Worm (Caenorhabditis elegans) whole organism, early embryonic: Measurements from ENCODE around the gene aly-3.

ENCODE experiments used
- B0310.2 ChIP-seq: sonication (generic microtip); optimal IDR thresholded peaks from 2 replicates; lab custom pipeline; 2016; ENCODE audit warnings: mild to moderate bottlenecking, missing genetic modification characterization, missing compliant biosample characterization
- F13C5.2 ChIP-seq: sonication (generic microtip); optimal IDR thresholded peaks from 2 replicates; lab custom pipeline; 2017; ENCODE audit warnings: mild to moderate bottlenecking, missing genetic modification characterization, inconsistent platforms, missing compliant biosample characterization
- aly-1 ChIP-seq: sonication (generic microtip); optimal IDR thresholded peaks from 2 replicates; lab custom pipeline; 2016; ENCODE audit warnings: missing genetic modification characterization, missing compliant biosample characterization
- ama-1 ChIP-seq: fragments of 150-350 bp; optimal IDR thresholded peaks from 2 replicates; lab custom pipeline; 2014
- ceh-13 ChIP-seq: fragments of 200-800 bp; sonication (Bioruptor generic); optimal IDR thresholded peaks from 2 replicates; lab custom pipeline; 2018; ENCODE audit warnings: mild to moderate bottlenecking, missing genetic modification characterization, missing compliant biosample characterization
- ceh-36 ChIP-seq: sonication (generic microtip); optimal IDR thresholded peaks from 2 replicates; lab custom pipeline; 2016; ENCODE audit warnings: missing genetic modification characterization, inconsistent platforms, missing compliant biosample characterization
- ets-7 ChIP-seq: sonication (generic microtip); optimal IDR thresholded peaks from 2 replicates; lab custom pipeline; 2016; ENCODE audit warnings: missing genotype, missing genetic modification characterization, missing compliant biosample characterization
- flt-1 ChIP-seq: fragments of 200-800 bp; sonication (Bioruptor generic); IDR thresholded peaks from 2 replicates; pipeline ENCODE4 v1.3.6; 2022; ENCODE audit warnings: missing genetic modification characterization, missing compliant biosample characterization
- hmbx-1 ChIP-seq: sonication (generic microtip); optimal IDR thresholded peaks from 2 replicates; lab custom pipeline; 2016; ENCODE audit warnings: mild to moderate bottlenecking, missing genetic modification characterization, missing compliant biosample characterization
- hmg-4 ChIP-seq: fragments of 200-800 bp; sonication (Bioruptor generic); optimal IDR thresholded peaks from 2 replicates; lab custom pipeline; 2018; ENCODE audit warnings: mild to moderate bottlenecking, missing genetic modification characterization, missing compliant biosample characterization
- hnd-1 ChIP-seq: sonication (generic microtip); optimal IDR thresholded peaks from 2 replicates; lab custom pipeline; 2016; ENCODE audit warnings: missing genetic modification characterization, missing compliant biosample characterization
- pes-1 ChIP-seq: fragments of 200-800 bp; sonication (Bioruptor generic); IDR thresholded peaks from 2 replicates; pipeline ENCODE4 v1.3.6; 2022; ENCODE audit warnings: missing genetic modification reagents, missing genetic modification characterization, missing compliant biosample characterization
- scrt-1 ChIP-seq: fragments of 200-800 bp; sonication (Bioruptor generic); IDR thresholded peaks from 2 replicates; pipeline ENCODE4 v1.3.6; 2022; ENCODE audit warnings: missing genetic modification characterization, missing compliant biosample characterization
- sea-1 ChIP-seq: fragments of 200-800 bp; sonication (Bioruptor generic); conservative IDR thresholded peaks from 2 replicates; pipeline ENCODE4 v1.3.6; 2022; ENCODE audit warnings: missing genetic modification characterization, missing compliant biosample characterization
- tbx-11 ChIP-seq: fragments of 200-800 bp; sonication (Bioruptor generic); IDR thresholded peaks from 2 replicates; pipeline ENCODE4 v1.3.6; 2022; ENCODE audit warnings: missing genetic modification characterization, missing compliant biosample characterization
- tbx-37 ChIP-seq: fragments of 200-800 bp; sonication (Bioruptor generic); conservative IDR thresholded peaks from 2 replicates; pipeline ENCODE4 v1.3.6; 2022; ENCODE audit warnings: missing genetic modification reagents, missing genetic modification characterization, missing compliant biosample characterization
- tra-4 ChIP-seq: sonication (generic microtip); optimal IDR thresholded peaks from 2 replicates; lab custom pipeline; 2017; ENCODE audit warnings: missing genetic modification characterization, missing compliant biosample characterization

Gene aly-3

ce11 chrIV:12084587-12084986, 38.5 kb upstream of the aly-3 start:
- TF ChIP-seq tra-4 (no peak), scrt-1 (GFP tag; lab: Robert Waterston, UW) (no peak), ama-1 (lab: Kevin White, UChicago) (peak; percentile 5), hnd-1 (tag; lab: Kevin White, UChicago) (no peak)

ce11 chrIV:12085120-12085519, 38.0 kb upstream of the aly-3 start, which contains the start of gene rbm-34:
rbm-34 (plus strand) TSS chrIV:12085420.
- TF ChIP-seq tra-4 (no peak), flt-1 (GFP tag; lab: Robert Waterston, UW) (no peak), B0310.2 (tag; lab: Kevin White, UChicago) (no peak), tbx-11 (GFP tag; lab: Robert Waterston, UW) (no peak), ama-1 (lab: Kevin White, UChicago) (no peak)

- TF ChIP-seq hmg-4 (GFP tag; lab: Kevin White, UChicago), result peak; percentile 74
- TF ChIP-seq aly-1 (tag; lab: Kevin White, UChicago), result peak; percentile 85
- TF ChIP-seq ceh-13 (GFP tag; lab: Kevin White, UChicago), result peak; percentile 55
- TF ChIP-seq ets-7 (tag; lab: Kevin White, UChicago), result peak; percentile 6
- TF ChIP-seq ama-1 (lab: Kevin White, UChicago), result no peak
- peak; percentile 76 for TF ChIP-seq sea-1 (GFP tag; lab: Robert Waterston, UW)
- peak; percentile 84 for TF ChIP-seq scrt-1 (GFP tag; lab: Robert Waterston, UW)
- peak; percentile 29 for TF ChIP-seq hmbx-1 (tag; lab: Kevin White, UChicago)
- peak; percentile 67 for TF ChIP-seq tra-4
- TF ChIP-seq B0310.2 (tag; lab: Kevin White, UChicago), result peak; percentile 61
- peak; percentile 12 for TF ChIP-seq hnd-1 (tag; lab: Kevin White, UChicago)
- peak; percentile 66 for TF ChIP-seq tbx-11 (GFP tag; lab: Robert Waterston, UW)
- TF ChIP-seq flt-1 (GFP tag; lab: Robert Waterston, UW), result peak; percentile 66; the same call in 1 of the 2 replicates
- 0 out of 2 replicates have a peak, but pooled peaks have one; percentile 25 for TF ChIP-seq tbx-37 (GFP tag; lab: Robert Waterston, UW)
- peak; percentile 68 for TF ChIP-seq F13C5.2 (tag; lab: Kevin White, UChicago)
- peak; percentile 86 for TF ChIP-seq pes-1 (GFP tag; lab: Robert Waterston, UW)
- peak; percentile 68 for TF ChIP-seq ceh-36
Observed at ce11 chrIV:12086498-12086897, 36.6 kb upstream of the aly-3 start.

ce11 chrIV:12088898-12089297, 34.2 kb upstream of the aly-3 start:
- TF ChIP-seq ama-1 (lab: Kevin White, UChicago) (peak; percentile 39), hmg-4 (GFP tag; lab: Kevin White, UChicago) (no peak)

- TF ChIP-seq hmbx-1 (tag; lab: Kevin White, UChicago), result no peak
- TF ChIP-seq hmg-4 (GFP tag; lab: Kevin White, UChicago), result no peak
- no peak for TF ChIP-seq ets-7 (tag; lab: Kevin White, UChicago)
- no peak for TF ChIP-seq ceh-13 (GFP tag; lab: Kevin White, UChicago)
- TF ChIP-seq pes-1 (GFP tag; lab: Robert Waterston, UW), result no peak
- no peak for TF ChIP-seq hnd-1 (tag; lab: Kevin White, UChicago)
- no peak for TF ChIP-seq tbx-11 (GFP tag; lab: Robert Waterston, UW)
- no peak for TF ChIP-seq scrt-1 (GFP tag; lab: Robert Waterston, UW)
- TF ChIP-seq ama-1 (lab: Kevin White, UChicago), result no peak
- no peak for TF ChIP-seq flt-1 (GFP tag; lab: Robert Waterston, UW)
- TF ChIP-seq ceh-36, result no peak
- no peak for TF ChIP-seq tbx-37 (GFP tag; lab: Robert Waterston, UW)
- no peak for TF ChIP-seq tra-4
Observed at ce11 chrIV:12089551-12089950, 33.5 kb upstream of the aly-3 start, which contains the start of gene F11A10.6. F11A10.6 (minus strand) TSS chrIV:12089651.

ce11 chrIV:12092113-12092512, 31.0 kb upstream of the aly-3 start, which contains the start of gene mig-32:
mig-32 (minus strand) TSS chrIV:12092213.
- TF ChIP-seq tbx-11 (GFP tag; lab: Robert Waterston, UW) (no peak), scrt-1 (GFP tag; lab: Robert Waterston, UW) (no peak), hnd-1 (tag; lab: Kevin White, UChicago) (no peak), ama-1 (lab: Kevin White, UChicago) (no peak), ceh-36 (no peak), tra-4 (no peak), pes-1 (GFP tag; lab: Robert Waterston, UW) (no peak), ets-7 (tag; lab: Kevin White, UChicago) (no peak), ceh-13 (GFP tag; lab: Kevin White, UChicago) (no peak), hmbx-1 (tag; lab: Kevin White, UChicago) (no peak), sea-1 (GFP tag; lab: Robert Waterston, UW) (no peak), tbx-37 (GFP tag; lab: Robert Waterston, UW) (no peak)

ce11 chrIV:12093384-12093783, 29.7 kb upstream of the aly-3 start, which contains the start of gene cpsf-4:
cpsf-4 (minus strand) TSS chrIV:12093445.
- TF ChIP-seq sea-1 (GFP tag; lab: Robert Waterston, UW), result no peak

- TF ChIP-seq F13C5.2 (tag; lab: Kevin White, UChicago) (no peak), ceh-13 (GFP tag; lab: Kevin White, UChicago) (no peak), hmg-4 (GFP tag; lab: Kevin White, UChicago) (no peak), tra-4 (no peak), scrt-1 (GFP tag; lab: Robert Waterston, UW) (no peak), ceh-36 (no peak), sea-1 (GFP tag; lab: Robert Waterston, UW) (no peak), hnd-1 (tag; lab: Kevin White, UChicago) (no peak), aly-1 (tag; lab: Kevin White, UChicago) (no peak), pes-1 (GFP tag; lab: Robert Waterston, UW) (no peak), B0310.2 (tag; lab: Kevin White, UChicago) (no peak), hmbx-1 (tag; lab: Kevin White, UChicago) (no peak), ets-7 (tag; lab: Kevin White, UChicago) (no peak), ama-1 (lab: Kevin White, UChicago) (no peak), tbx-37 (GFP tag; lab: Robert Waterston, UW) (no peak), tbx-11 (GFP tag; lab: Robert Waterston, UW) (no peak), flt-1 (GFP tag; lab: Robert Waterston, UW) (no peak)
Observed at ce11 chrIV:12093819-12094218, 29.3 kb upstream of the aly-3 start, which contains the start of gene F11A10.5. F11A10.5 (plus strand) TSS chrIV:12094119.
